Worm (Caenorhabditis elegans) whole organism, mixed stage, embryonic: ENCODE data around the gene srd-13.

Experiments
- ces-1 ChIP-seq: fragments of 150-350 bp; optimal IDR thresholded peaks from 2 replicates; lab custom pipeline; 2014; ENCODE audit warnings: missing biosample characterization, missing genetic modification reagents, missing genetic modification characterization
- mep-1 ChIP-seq: fragments of 150-350 bp; optimal IDR thresholded peaks from 2 replicates; lab custom pipeline; 2017; ENCODE audit warnings: missing biosample characterization, missing genetic modification reagents, missing genetic modification characterization, inconsistent platforms
- snpc-4 ChIP-seq: fragments of 150-350 bp; optimal IDR thresholded peaks from 2 replicates; lab custom pipeline; 2014; ENCODE audit warnings: missing biosample characterization, missing genetic modification characterization

- TF ChIP-seq snpc-4 (tag; lab: Kevin White, UChicago) (no peak), ces-1 (GFP tag; lab: Kevin White, UChicago) (no peak), mep-1 (no peak)
Observed at ce11 chrIV:5630156-5630555, 5.3 kb downstream of the srd-13 start, which contains the start of gene srd-12.
